Fruit fly (Drosophila melanogaster): Measurements from ENCODE around the gene rump.

DNA sequence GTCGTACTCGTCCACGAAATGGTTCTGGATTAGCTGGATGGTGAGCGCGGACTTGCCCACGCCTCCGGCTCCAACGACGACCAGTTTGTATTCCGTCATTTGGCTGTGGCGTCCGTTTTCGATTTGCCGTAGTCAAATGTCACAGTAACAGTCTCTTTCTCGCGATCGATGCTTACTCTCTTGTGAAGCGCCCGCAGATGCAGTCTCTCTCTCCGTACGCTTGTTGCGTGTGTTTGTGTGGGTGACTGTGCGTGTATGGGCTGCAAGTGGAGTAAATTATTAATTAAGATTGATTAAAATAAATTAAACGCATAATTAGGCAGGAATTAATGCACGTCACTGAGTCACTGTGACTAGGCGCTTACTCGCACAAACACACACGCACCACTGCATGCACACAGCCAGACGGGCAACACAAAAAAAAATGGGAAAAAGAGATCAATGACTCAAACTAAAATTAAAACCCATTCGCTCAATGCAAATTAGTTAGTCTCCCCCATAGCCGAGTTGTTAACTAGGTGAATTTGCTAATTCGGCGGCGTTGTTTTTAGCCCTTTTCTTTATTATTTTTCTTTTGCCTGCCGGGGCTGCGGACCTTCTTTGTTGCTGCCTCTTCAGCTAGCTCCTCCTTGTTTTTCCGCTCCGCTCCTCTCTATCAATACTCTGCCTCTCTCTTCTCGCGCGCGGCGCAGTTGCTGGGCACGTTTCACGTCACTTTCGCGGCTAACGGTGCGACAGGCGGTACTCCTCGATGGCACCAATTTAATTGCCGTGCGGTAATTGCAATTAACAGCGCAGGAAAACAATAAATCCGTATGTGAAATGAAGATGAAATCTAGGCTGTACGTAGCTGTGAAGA is 2.3 kb upstream of the rump start:
- TF ChIP-seq CG8478 (optimal IDR thresholded peaks at IDR 0.05) (no peak), CTCF (optimal IDR thresholded peaks at IDR 0.05) (no peak)

Measured in S2 (cell line).